Fruit fly (Drosophila melanogaster) whole organism, prepupa: Measurements from ENCODE around the gene RpL36A.

Experiments used
- Blimp-1 ChIP-seq: fragments of 200-800 bp; sonication (Bioruptor generic); optimal IDR thresholded peaks from 3 replicates; lab custom pipeline; 2017; ENCODE audit warnings: missing biosample characterization, missing genetic modification characterization, mild to moderate bottlenecking, moderate library complexity, missing genetic modification reagents
- CG10631 ChIP-seq: fragments of 200-800 bp; sonication (Bioruptor generic); optimal IDR thresholded peaks from 2 replicates; lab custom pipeline; 2016; ENCODE audit warnings: missing biosample characterization, missing genetic modification characterization
- CG11294 ChIP-seq: fragments of 200-800 bp; sonication (Bioruptor generic); IDR thresholded peaks from 2 replicates; pipeline ENCODE4 v1.3.6; 2022; ENCODE audit warnings: missing biosample characterization, missing genetic modification characterization
- CG11902 ChIP-seq: fragments of 200-800 bp; sonication (Bioruptor generic); optimal IDR thresholded peaks from 3 replicates; lab custom pipeline; 2016; ENCODE audit warnings: missing biosample characterization, missing genetic modification characterization
- CG1621 ChIP-seq: fragments of 200-800 bp; sonication (Bioruptor generic); optimal IDR thresholded peaks from 3 replicates; lab custom pipeline; 2018; ENCODE audit warnings: missing biosample characterization, mild to moderate bottlenecking, missing genetic modification characterization
- CG16779 ChIP-seq: fragments of 200-800 bp; sonication (Bioruptor generic); optimal IDR thresholded peaks from 3 replicates; lab custom pipeline; 2017; ENCODE audit warnings: missing biosample characterization, mild to moderate bottlenecking, missing genetic modification characterization
- CG34406 ChIP-seq: fragments of 200-800 bp; sonication (Bioruptor generic); optimal IDR thresholded peaks from 3 replicates; lab custom pipeline; 2016; ENCODE audit warnings: missing biosample characterization, missing genetic modification characterization
- CG3919 ChIP-seq: fragments of 200-800 bp; sonication (Bioruptor generic); optimal IDR thresholded peaks from 3 replicates; lab custom pipeline; 2016; ENCODE audit warnings: missing biosample characterization, missing genetic modification characterization
- CG4318 ChIP-seq: fragments of 200-800 bp; sonication (Bioruptor generic); optimal IDR thresholded peaks from 3 replicates; lab custom pipeline; 2017; ENCODE audit warnings: missing biosample characterization, mild to moderate bottlenecking, missing genetic modification characterization
- CG6163 ChIP-seq: fragments of 200-800 bp; sonication (Bioruptor generic); IDR thresholded peaks from 3 replicates; pipeline ENCODE4 v1.3.6; 2022; ENCODE audit warnings: missing biosample characterization, missing genetic modification characterization
- CG6792 ChIP-seq: fragments of 200-800 bp; sonication (Bioruptor generic); optimal IDR thresholded peaks from 3 replicates; lab custom pipeline; 2016; ENCODE audit warnings: missing biosample characterization, missing genetic modification characterization
- CG6808 ChIP-seq: fragments of 200-800 bp; sonication (Bioruptor generic); optimal IDR thresholded peaks from 3 replicates; lab custom pipeline; 2017; ENCODE audit warnings: missing biosample characterization, missing genetic modification characterization, mild to moderate bottlenecking, moderate library complexity, missing genetic modification reagents
- CG6854 ChIP-seq: fragments of 200-800 bp; sonication (Bioruptor generic); optimal IDR thresholded peaks from 2 replicates; lab custom pipeline; 2017; ENCODE audit warnings: missing biosample characterization, mild to moderate bottlenecking, missing genetic modification characterization
- CG7368 ChIP-seq: fragments of 200-800 bp; sonication (Bioruptor generic); optimal IDR thresholded peaks from 3 replicates; lab custom pipeline; 2016; ENCODE audit warnings: missing biosample characterization, missing genetic modification characterization
- CG8119 ChIP-seq: fragments of 200-800 bp; sonication (Bioruptor generic); IDR thresholded peaks from 3 replicates; pipeline ENCODE4 v1.3.6; 2022; ENCODE audit warnings: missing biosample characterization, missing genetic modification characterization
- CG8632 ChIP-seq: fragments of 200-800 bp; sonication (Bioruptor generic); optimal IDR thresholded peaks from 3 replicates; lab custom pipeline; 2016; ENCODE audit warnings: missing biosample characterization, missing genetic modification characterization
- CG9139 ChIP-seq: fragments of 200-800 bp; sonication (Bioruptor generic); optimal IDR thresholded peaks from 3 replicates; lab custom pipeline; 2017; ENCODE audit warnings: missing biosample characterization, mild to moderate bottlenecking, missing genetic modification characterization
- Eip75B ChIP-seq: fragments of 200-800 bp; sonication (Bioruptor generic); optimal IDR thresholded peaks from 3 replicates; lab custom pipeline; 2016; ENCODE audit warnings: missing biosample characterization, missing genetic modification characterization
- Eip93F ChIP-seq: fragments of 200-800 bp; sonication (Bioruptor generic); optimal IDR thresholded peaks from 2 replicates; lab custom pipeline; 2016; ENCODE audit warnings: missing biosample characterization, mild to moderate bottlenecking, missing genetic modification characterization
- Ets96B ChIP-seq: fragments of 200-800 bp; optimal IDR thresholded peaks from 2 replicates; lab custom pipeline; 2019; ENCODE audit warnings: missing biosample characterization, mild to moderate bottlenecking, missing genetic modification characterization, moderate library complexity
- Gug ChIP-seq: fragments of 200-800 bp; sonication (Bioruptor generic); IDR thresholded peaks from 2 replicates; pipeline ENCODE4 v1.3.6; 2022; ENCODE audit warnings: missing biosample characterization, missing genetic modification characterization
- Hr38 ChIP-seq: sonication (Bioruptor generic); optimal IDR thresholded peaks from 2 replicates; lab custom pipeline; 2016; ENCODE audit warnings: missing biosample characterization, missing genetic modification characterization
- Hr39 ChIP-seq: fragments of 200-800 bp; sonication (Bioruptor generic); optimal IDR thresholded peaks from 2 replicates; lab custom pipeline; 2016; ENCODE audit warnings: missing biosample characterization, missing genetic modification characterization
- Hr4 ChIP-seq: fragments of 200-800 bp; sonication (Bioruptor generic); optimal IDR thresholded peaks from 3 replicates; lab custom pipeline; 2016; ENCODE audit warnings: missing biosample characterization, missing genetic modification characterization
- Lpt ChIP-seq: fragments of 200-800 bp; sonication (Bioruptor generic); optimal IDR thresholded peaks from 3 replicates; lab custom pipeline; 2016; ENCODE audit warnings: missing biosample characterization, missing genetic modification characterization
- Met ChIP-seq: fragments of 200-800 bp; sonication (Bioruptor generic); optimal IDR thresholded peaks from 3 replicates; lab custom pipeline; 2016; ENCODE audit warnings: missing biosample characterization, missing genetic modification characterization
- OdsH ChIP-seq: fragments of 200-800 bp; sonication (Bioruptor generic); optimal IDR thresholded peaks from 3 replicates; lab custom pipeline; 2016; ENCODE audit warnings: missing biosample characterization, missing genetic modification characterization
- Smox ChIP-seq: fragments of 200-800 bp; sonication (Bioruptor generic); optimal IDR thresholded peaks from 3 replicates; lab custom pipeline; 2016; ENCODE audit warnings: missing biosample characterization, missing genetic modification characterization
- Sox14 ChIP-seq: fragments of 200-800 bp; sonication (Bioruptor generic); optimal IDR thresholded peaks from 3 replicates; lab custom pipeline; 2016; ENCODE audit warnings: missing biosample characterization, missing genetic modification characterization
- Sox15 ChIP-seq: fragments of 200-800 bp; sonication (Bioruptor generic); optimal IDR thresholded peaks from 3 replicates; lab custom pipeline; 2016; ENCODE audit warnings: missing biosample characterization, missing genetic modification characterization
- achi ChIP-seq: fragments of 200-800 bp; sonication (Bioruptor generic); optimal IDR thresholded peaks from 3 replicates; lab custom pipeline; 2016; ENCODE audit warnings: missing biosample characterization, missing genetic modification characterization
- acj6 ChIP-seq: fragments of 200-800 bp; sonication (Bioruptor generic); optimal IDR thresholded peaks from 3 replicates; lab custom pipeline; 2016; ENCODE audit warnings: missing biosample characterization, missing genetic modification characterization
- cyc ChIP-seq: fragments of 200-800 bp; sonication (Bioruptor generic); optimal IDR thresholded peaks from 3 replicates; lab custom pipeline; 2016; ENCODE audit warnings: missing biosample characterization, missing genetic modification characterization
- dac ChIP-seq: fragments of 200-800 bp; sonication (Bioruptor generic); optimal IDR thresholded peaks from 2 replicates; lab custom pipeline; 2017; ENCODE audit warnings: missing biosample characterization, mild to moderate bottlenecking, missing genetic modification characterization
- dsx ChIP-seq: fragments of 200-800 bp; optimal IDR thresholded peaks from 3 replicates; lab custom pipeline; 2019; ENCODE audit warnings: missing biosample characterization, mild to moderate bottlenecking, missing genetic modification characterization, moderate library complexity; ENCODE audit not compliant: poor library complexity, severe bottlenecking
- eg ChIP-seq: fragments of 200-800 bp; sonication (Bioruptor generic); IDR thresholded peaks from 3 replicates; pipeline ENCODE4 v1.3.6; 2022; ENCODE audit warnings: missing biosample characterization, missing genetic modification characterization
- fd59A ChIP-seq: fragments of 200-800 bp; sonication (Bioruptor generic); optimal IDR thresholded peaks from 2 replicates; lab custom pipeline; 2017; ENCODE audit warnings: missing biosample characterization, mild to moderate bottlenecking, missing genetic modification characterization, missing genetic modification reagents
- fd85E ChIP-seq: fragments of 200-800 bp; sonication (Bioruptor generic); optimal IDR thresholded peaks from 3 replicates; lab custom pipeline; 2016; ENCODE audit warnings: missing biosample characterization, missing genetic modification characterization
- fkh ChIP-seq: fragments of 200-800 bp; sonication (Bioruptor generic); optimal IDR thresholded peaks from 3 replicates; lab custom pipeline; 2017; ENCODE audit warnings: missing biosample characterization, mild to moderate bottlenecking, missing genetic modification characterization, moderate library complexity
- net ChIP-seq: fragments of 200-800 bp; sonication (Bioruptor generic); optimal IDR thresholded peaks from 3 replicates; lab custom pipeline; 2016; ENCODE audit warnings: missing biosample characterization, missing genetic modification characterization
- pdm3 ChIP-seq: fragments of 200-800 bp; sonication (Bioruptor generic); optimal IDR thresholded peaks from 3 replicates; lab custom pipeline; 2016; ENCODE audit warnings: missing biosample characterization, missing genetic modification characterization
- salr ChIP-seq, 2 experiments: fragments of 200-800 bp; sonication (Bioruptor generic); optimal IDR thresholded peaks; 3 replicates each; lab custom pipeline; 2016 to 2018; ENCODE audit warnings: missing biosample characterization in 2 of 2, missing genetic modification characterization in 2 of 2, mild to moderate bottlenecking in 1 of 2
- spab ChIP-seq: fragments of 200-800 bp; sonication (Bioruptor generic); optimal IDR thresholded peaks from 2 replicates; lab custom pipeline; 2017; ENCODE audit warnings: missing biosample characterization, mild to moderate bottlenecking, missing genetic modification characterization, missing genetic modification reagents
- ss ChIP-seq, 2 experiments: fragments of 200-800 bp; sonication (Bioruptor generic); optimal IDR thresholded peaks; 2 replicates in 1 of 2; 3 replicates in 1 of 2; lab custom pipeline; 2017 to 2018; ENCODE audit warnings: mild to moderate bottlenecking in 2 of 2, missing biosample characterization in 2 of 2, missing genetic modification characterization in 2 of 2, moderate library complexity in 1 of 2
- svp ChIP-seq: fragments of 200-800 bp; sonication (Bioruptor generic); peaks from one replicate; lab custom pipeline; 2016; ENCODE audit warnings: missing biosample characterization, missing genetic modification characterization
- vri ChIP-seq: fragments of 200-800 bp; sonication (Bioruptor generic); optimal IDR thresholded peaks from 3 replicates; lab custom pipeline; 2016; ENCODE audit warnings: missing biosample characterization, mild to moderate bottlenecking, missing genetic modification characterization

The RpL36A gene

DNA sequence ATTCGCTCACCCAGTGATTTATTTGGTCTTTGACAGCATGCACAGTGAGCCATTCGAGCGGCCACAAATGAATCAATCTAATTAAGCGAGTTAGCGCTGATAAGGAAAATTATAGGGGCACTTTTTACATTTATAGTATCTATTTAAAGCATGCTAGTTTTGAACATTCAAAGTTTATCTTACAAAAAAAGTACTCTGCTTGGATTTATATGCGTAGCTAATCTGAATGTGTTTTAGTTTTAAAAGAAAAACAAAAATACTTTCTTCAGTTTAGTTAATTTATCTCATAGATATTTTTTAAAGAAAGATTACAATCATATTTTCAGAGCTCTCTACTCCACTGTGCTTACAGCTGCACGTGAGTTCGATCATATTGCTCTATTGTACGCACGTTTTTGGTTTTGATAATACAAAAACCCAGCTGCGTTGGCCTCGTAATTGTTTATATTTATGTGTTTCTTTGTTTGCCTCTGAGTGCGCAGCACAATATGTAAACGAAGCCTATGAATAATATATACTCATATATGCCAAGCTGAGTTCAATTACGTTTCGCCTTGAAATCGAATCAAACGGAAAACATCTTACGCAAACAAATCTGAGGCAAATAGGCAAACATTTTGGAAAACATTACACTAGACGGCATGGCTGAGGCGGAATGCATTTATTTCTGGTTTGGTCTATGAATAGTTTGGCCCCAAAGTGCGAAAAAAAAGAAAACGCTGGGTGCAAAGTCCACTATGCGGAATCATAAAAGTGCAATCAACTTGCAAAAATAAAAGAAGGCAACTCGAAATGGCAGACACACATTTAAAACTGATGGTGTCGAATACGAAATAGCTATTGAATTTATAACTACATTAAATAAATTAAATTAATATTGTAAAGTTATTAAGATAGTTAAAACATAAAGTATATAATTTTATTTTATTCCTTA, 40.7 kb downstream of the RpL36A start (continued):
- TF ChIP-seq Smox = peak; percentile 84
- peak; percentile 78 for TF ChIP-seq spab (GFP tag; lab: Kevin White, UChicago)
- TF ChIP-seq CG11902 = peak; percentile 47
- TF ChIP-seq pdm3 (GFP tag; lab: Kevin White, UChicago) = peak; percentile 89
- TF ChIP-seq Eip75B (GFP tag; lab: Kevin White, UChicago) = peak; percentile 80
- TF ChIP-seq fkh (GFP tag; lab: Kevin White, UChicago) = peak; percentile 75
- TF ChIP-seq CG16779 = peak; percentile 65
- TF ChIP-seq vri (GFP tag; lab: Kevin White, UChicago) = peak; percentile 70
- TF ChIP-seq Gug (GFP tag; lab: Robert Waterston, UW) = peak; percentile 91
- peak; percentile 86 for TF ChIP-seq Lpt (GFP tag; lab: Kevin White, UChicago)
- TF ChIP-seq ss (GFP tag; optimal IDR thresholded peaks at IDR 0.05; lab: Kevin White, UChicago) = peak; percentile 69 to 78
- peak; percentile 79 for TF ChIP-seq CG7368 (GFP tag; lab: Kevin White, UChicago)
- peak; percentile 84 for TF ChIP-seq acj6 (GFP tag; lab: Kevin White, UChicago)
- TF ChIP-seq CG8632 (GFP tag; lab: Kevin White, UChicago) = peak; percentile 53
- peak; percentile 41 for TF ChIP-seq Blimp-1 (GFP tag; lab: Kevin White, UChicago)
- peak; percentile 71 for TF ChIP-seq CG1621
- peak; percentile 92 for TF ChIP-seq Sox14 (GFP tag; lab: Kevin White, UChicago)
- peak; percentile 90 for TF ChIP-seq Met (GFP tag; lab: Kevin White, UChicago)
- peak; percentile 83 for TF ChIP-seq Ets96B (tag; lab: Kevin White, UChicago)
- TF ChIP-seq CG10631 (GFP tag; lab: Kevin White, UChicago) = peak; percentile 90
- peak; percentile 73 for TF ChIP-seq CG6792 (GFP tag; lab: Kevin White, UChicago)
- peak; percentile 91 for TF ChIP-seq OdsH
- TF ChIP-seq eg (GFP tag; lab: Robert Waterston, UW) = peak; percentile 92

- TF ChIP-seq dac (GFP tag; lab: Kevin White, UChicago) (peak; percentile 90), CG9139 (GFP tag; lab: Kevin White, UChicago) (peak; percentile 95), achi (GFP tag; lab: Kevin White, UChicago) (peak; percentile 90), CG6163 (GFP tag; lab: Robert Waterston, UW) (peak; percentile 92), net (peak; percentile 96), dsx (peak; percentile 90), fkh (GFP tag; lab: Kevin White, UChicago) (peak; percentile 3), fd59A (GFP tag; lab: Kevin White, UChicago) (peak; percentile 82), Sox15 (GFP tag; lab: Kevin White, UChicago) (peak; percentile 79), Smox (peak; percentile 85), CG6854 (GFP tag; lab: Kevin White, UChicago) (peak; percentile 93), CG34406 (GFP tag; lab: Kevin White, UChicago) (peak; percentile 86), acj6 (GFP tag; lab: Kevin White, UChicago) (peak; percentile 84), Hr39 (GFP tag; lab: Kevin White, UChicago) (peak; percentile 87), CG8119 (peak; percentile 94), CG16779 (peak; percentile 96), Hr38 (GFP tag; lab: Kevin White, UChicago) (no peak), Eip93F (GFP tag; lab: Kevin White, UChicago) (peak; percentile 68), Ets96B (tag; lab: Kevin White, UChicago) (peak; percentile 90), Hr4 (GFP tag; lab: Kevin White, UChicago) (peak; percentile 97), vri (GFP tag; lab: Kevin White, UChicago) (peak; percentile 77), cyc (GFP tag; lab: Kevin White, UChicago) (peak; percentile 95), CG11294 (GFP tag; lab: Robert Waterston, UW) (peak; percentile 90), svp (GFP tag; lab: Kevin White, UChicago) (peak; percentile 99), CG6808 (GFP tag; lab: Kevin White, UChicago) (peak; percentile 96), CG3919 (GFP tag; lab: Kevin White, UChicago) (peak; percentile 94), CG4318 (GFP tag; lab: Kevin White, UChicago) (peak; percentile 92), Blimp-1 (GFP tag; lab: Kevin White, UChicago) (peak; percentile 87), CG7368 (GFP tag; lab: Kevin White, UChicago) (peak; percentile 87), Eip75B (GFP tag; lab: Kevin White, UChicago) (peak; percentile 93), Lpt (GFP tag; lab: Kevin White, UChicago) (peak; percentile 88), fd85E (GFP tag; lab: Kevin White, UChicago) (peak; percentile 85), OdsH (peak; percentile 90), salr (GFP tag; optimal IDR thresholded peaks at IDR 0.05; lab: Kevin White, UChicago) (peak; percentile 80 to 90)
These were observed 42.1 kb downstream of the RpL36A start for dm6 chr2L:8000578-8001040.
